Worm (Caenorhabditis elegans) whole organism, L3 larva: ENCODE measurements around the gene scl-19.

Source experiments
- ZK546.5 ChIP-seq: sonication (generic microtip); optimal IDR thresholded peaks from 2 replicates; lab custom pipeline; 2017; ENCODE audit warnings: missing biosample characterization, missing genetic modification characterization
- elt-3 ChIP-seq, 3 experiments: fragments of 150-350 bp in 1 of 3; sonication (generic microtip) in 2 of 3; optimal IDR thresholded peaks; 2 replicates in 2 of 3; 4 replicates in 1 of 3; lab custom pipeline; 2014 to 2017; ENCODE audit warnings: missing biosample characterization in 3 of 3, missing genetic modification characterization in 3 of 3
- fos-1 ChIP-seq: fragments of 150-350 bp; optimal IDR thresholded peaks from 2 replicates; lab custom pipeline; 2014; ENCODE audit warnings: missing biosample characterization, missing genetic modification characterization
- lin-39 ChIP-seq: fragments of 150-350 bp; optimal IDR thresholded peaks from 2 replicates; lab custom pipeline; 2018; ENCODE audit warnings: missing biosample characterization, missing genetic modification reagents, missing genetic modification characterization
- nhr-237 ChIP-seq: fragments of 150-350 bp; optimal IDR thresholded peaks from 2 replicates; lab custom pipeline; 2014; ENCODE audit warnings: missing biosample characterization, missing genetic modification characterization
- nhr-25 ChIP-seq: sonication (generic microtip); optimal IDR thresholded peaks from 2 replicates; lab custom pipeline; 2017; ENCODE audit warnings: missing biosample characterization, missing genetic modification characterization
- unc-62 ChIP-seq: fragments of 150-350 bp; sonication (generic microtip); optimal IDR thresholded peaks from 4 replicates; lab custom pipeline; 2014; ENCODE audit warnings: missing biosample characterization, missing genetic modification reagents, missing genetic modification characterization

ce11 chrV:18722510-18723299 is 9.1 kb upstream of the scl-19 start:
- TF ChIP-seq lin-39 = no peak
- no peak for TF ChIP-seq elt-3 (tag; optimal IDR thresholded peaks at IDR 0.05; lab: Kevin White, UChicago)
- no peak for TF ChIP-seq unc-62 (GFP tag; lab: Kevin White, UChicago)
- TF ChIP-seq nhr-25 (tag; lab: Kevin White, UChicago) = no peak
- TF ChIP-seq nhr-237 (tag; lab: Kevin White, UChicago) = no peak
- no peak for TF ChIP-seq fos-1 (tag; lab: Kevin White, UChicago)
- no peak for TF ChIP-seq ZK546.5 (tag; lab: Kevin White, UChicago)
